Fruit fly (Drosophila melanogaster): Measurements from ENCODE around the gene CG7519.

DNA sequence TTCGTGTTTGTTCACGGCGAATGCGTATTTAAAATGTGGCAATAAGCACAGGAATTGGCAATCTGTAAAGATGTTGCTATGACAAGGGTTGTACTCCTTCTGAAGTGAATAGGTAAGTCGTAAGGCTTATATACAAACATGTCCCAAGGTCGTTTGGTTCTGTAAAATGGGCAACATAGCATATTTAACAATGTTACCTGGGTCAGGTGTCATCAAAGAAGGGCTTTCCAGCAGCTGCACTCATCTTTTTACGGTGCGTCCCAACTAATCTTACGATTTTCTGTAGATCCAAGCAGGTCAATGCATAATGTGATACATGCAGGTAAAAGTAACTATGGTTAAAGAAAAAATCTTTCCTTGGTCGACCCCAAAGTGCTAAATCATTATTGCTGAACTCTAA lies 2.4 kb upstream of the CG7519 start, which contains the start of gene Neu2:
- TF ChIP-seq CG10669 (GFP tag; optimal IDR thresholded peaks at IDR 0.05) (no peak), CG6792 (GFP tag; optimal IDR thresholded peaks at IDR 0.05) (no peak), Lpt (GFP tag; optimal IDR thresholded peaks at IDR 0.05) (no peak)

Data from whole organism, prepupa.